Worm (Caenorhabditis elegans): ENCODE measurements around the gene gphr-1.

DNA sequence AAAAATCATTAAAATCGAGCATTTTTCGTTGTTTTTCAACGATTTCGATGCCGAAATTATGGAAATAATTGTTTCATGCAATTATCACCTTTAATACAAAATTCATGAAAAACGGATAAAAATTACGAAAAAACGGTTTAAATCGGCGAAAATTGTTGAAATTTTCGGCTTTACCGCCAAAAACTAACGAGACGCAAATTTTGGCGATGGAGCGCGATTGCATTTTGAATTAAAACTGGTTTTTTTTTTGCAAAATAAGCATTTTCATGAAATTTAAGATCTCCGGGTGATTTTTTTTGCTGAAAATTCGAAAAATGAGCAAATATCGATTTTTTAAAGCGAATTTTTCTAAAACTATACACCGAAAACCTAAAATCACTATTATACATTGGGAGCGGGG is 32.3 kb downstream of the gphr-1 start:
- TF ChIP-seq sox-4 (tag; optimal IDR thresholded peaks at IDR 0.05) = no peak
- TF ChIP-seq lim-6 (tag; optimal IDR thresholded peaks at IDR 0.05) = no peak
- TF ChIP-seq ceh-19 (GFP tag; optimal IDR thresholded peaks at IDR 0.05) = no peak
- no peak for TF ChIP-seq elt-2 (tag; optimal IDR thresholded peaks at IDR 0.05)
- TF ChIP-seq pha-4 (tag; optimal IDR thresholded peaks at IDR 0.05) = no peak
- TF ChIP-seq mec-3 (tag; optimal IDR thresholded peaks at IDR 0.05; ENCODE audit: borderline replicate concordance) = no peak
- no peak for TF ChIP-seq ceh-22 (tag; optimal IDR thresholded peaks at IDR 0.05)
- no peak for TF ChIP-seq F13H6.1 (tag; optimal IDR thresholded peaks at IDR 0.05)
- TF ChIP-seq hlh-6 (tag; optimal IDR thresholded peaks at IDR 0.05) = no peak
- no peak for TF ChIP-seq lin-11 (tag; optimal IDR thresholded peaks at IDR 0.05)

Measured in whole organism, late embryonic.